Fruit fly (Drosophila melanogaster) whole organism, embryonic: ENCODE data around the gene Z600.

ENCODE experiments used
- BEAF-32 ChIP-seq: fragments of 200-800 bp; sonication (Bioruptor generic); optimal IDR thresholded peaks from 3 replicates; lab custom pipeline; 2017; ENCODE audit warnings: missing biosample characterization, missing genetic modification characterization, mild to moderate bottlenecking, moderate library complexity, missing genetic modification reagents
- CG12744 ChIP-seq: fragments of 200-800 bp; sonication (Bioruptor generic); optimal IDR thresholded peaks from 2 replicates; lab custom pipeline; 2016; ENCODE audit warnings: missing biosample characterization, missing genetic modification characterization
- CG15011 ChIP-seq: fragments of 200-800 bp; sonication (Bioruptor generic); optimal IDR thresholded peaks from 3 replicates; lab custom pipeline; 2018; ENCODE audit warnings: missing biosample characterization, mild to moderate bottlenecking, missing genetic modification characterization
- CG15073 ChIP-seq: fragments of 200-800 bp; sonication (Bioruptor generic); optimal IDR thresholded peaks from 2 replicates; lab custom pipeline; 2016; ENCODE audit warnings: missing biosample characterization, missing genetic modification characterization
- CG15696 ChIP-seq: fragments of 200-800 bp; sonication (Bioruptor generic); optimal IDR thresholded peaks from 2 replicates; lab custom pipeline; 2019; ENCODE audit warnings: missing biosample characterization, mild to moderate bottlenecking, missing genetic modification characterization, moderate library complexity
- CG1647 ChIP-seq: fragments of 200-800 bp; sonication (Bioruptor generic); optimal IDR thresholded peaks from 3 replicates; lab custom pipeline; 2016; ENCODE audit warnings: missing biosample characterization, missing genetic modification characterization
- CG17328 ChIP-seq: fragments of 200-800 bp; sonication (Bioruptor generic); IDR thresholded peaks from 2 replicates; pipeline ENCODE4 v1.3.6; 2022; ENCODE audit warnings: missing biosample characterization, missing genetic modification characterization
- CG17361 ChIP-seq: fragments of 200-800 bp; sonication (Bioruptor generic); IDR thresholded peaks from 3 replicates; pipeline ENCODE4 v1.3.6; 2022; ENCODE audit warnings: missing biosample characterization, missing genetic modification characterization
- CG31441 ChIP-seq: fragments of 200-800 bp; sonication (Bioruptor generic); IDR thresholded peaks from 2 replicates; pipeline ENCODE4 v1.3.6; 2022; ENCODE audit warnings: missing biosample characterization, missing genetic modification characterization
- CG33213 ChIP-seq: fragments of 200-800 bp; sonication (Bioruptor generic); optimal IDR thresholded peaks from 3 replicates; lab custom pipeline; 2016; ENCODE audit warnings: missing biosample characterization, missing genetic modification characterization
- CG4282 ChIP-seq: fragments of 200-800 bp; sonication (Bioruptor generic); optimal IDR thresholded peaks from 2 replicates; lab custom pipeline; 2016; ENCODE audit warnings: missing biosample characterization, missing genetic modification characterization
- CG6175 ChIP-seq: fragments of 200-800 bp; sonication (Bioruptor generic); IDR thresholded peaks from 3 replicates; pipeline ENCODE4 v1.3.6; 2022; ENCODE audit warnings: missing biosample characterization, missing genetic modification characterization
- CG6813 ChIP-seq: fragments of 200-800 bp; sonication (Bioruptor generic); optimal IDR thresholded peaks from 2 replicates; lab custom pipeline; 2017; ENCODE audit warnings: missing biosample characterization, missing genetic modification characterization, mild to moderate bottlenecking, moderate library complexity, missing genetic modification reagents
- CG6854 ChIP-seq: fragments of 200-800 bp; sonication (Bioruptor generic); optimal IDR thresholded peaks from 3 replicates; lab custom pipeline; 2017; ENCODE audit warnings: missing biosample characterization, mild to moderate bottlenecking, missing genetic modification characterization
- CG7271 ChIP-seq: fragments of 200-800 bp; sonication (Bioruptor generic); optimal IDR thresholded peaks from 2 replicates; lab custom pipeline; 2018; ENCODE audit warnings: missing biosample characterization, mild to moderate bottlenecking, missing genetic modification characterization, moderate library complexity
- CG9797 ChIP-seq: fragments of 200-800 bp; sonication (Bioruptor generic); optimal IDR thresholded peaks from 3 replicates; lab custom pipeline; 2018; ENCODE audit warnings: missing biosample characterization, mild to moderate bottlenecking, missing genetic modification characterization
- CG9932 ChIP-seq: fragments of 200-800 bp; sonication (Bioruptor generic); IDR thresholded peaks from 2 replicates; pipeline ENCODE4 v1.3.6; 2022; ENCODE audit warnings: missing biosample characterization, missing genetic modification characterization
- CkIIα-i1 ChIP-seq: fragments of 200-800 bp; sonication (Bioruptor generic); IDR thresholded peaks from 2 replicates; pipeline ENCODE4 v1.3.6; 2022; ENCODE audit warnings: missing biosample characterization, missing genetic modification characterization
- CoRest ChIP-seq: fragments of 200-800 bp; sonication (Bioruptor generic); optimal IDR thresholded peaks from 3 replicates; lab custom pipeline; 2018; ENCODE audit warnings: missing biosample characterization, mild to moderate bottlenecking, missing genetic modification characterization, moderate library complexity
- Ets65A ChIP-seq: fragments of 200-800 bp; sonication (Bioruptor generic); peaks from one replicate; lab custom pipeline; 2016; ENCODE audit warnings: missing biosample characterization, missing genetic modification characterization
- Jarid2 ChIP-seq: fragments of 200-800 bp; sonication (Bioruptor generic); optimal IDR thresholded peaks from 3 replicates; lab custom pipeline; 2017; ENCODE audit warnings: mild to moderate bottlenecking, missing biosample characterization, missing genetic modification reagents, missing genetic modification characterization
- Oaz ChIP-seq: fragments of 200-800 bp; sonication (Bioruptor generic); IDR thresholded peaks from 2 replicates; pipeline ENCODE4 v1.3.6; 2022; ENCODE audit warnings: missing biosample characterization, missing genetic modification characterization
- Stat92E ChIP-seq, 3 experiments: fragments of >200 bp in 2 of 3; fragments of 200-800 bp in 1 of 3; sonication (Bioruptor generic) in 1 of 3; optimal IDR thresholded peaks; 2 replicates each; lab custom pipeline; 2017 to 2019; ENCODE audit warnings: missing biosample characterization in 3 of 3, missing genetic modification characterization in 3 of 3, mild to moderate bottlenecking in 1 of 3, moderate library complexity in 1 of 3
- abd-A ChIP-seq: fragments of 200-800 bp; sonication (Bioruptor generic); optimal IDR thresholded peaks from 3 replicates; lab custom pipeline; 2019; ENCODE audit warnings: missing biosample characterization, mild to moderate bottlenecking, missing genetic modification characterization, moderate library complexity
- az2 ChIP-seq: fragments of 200-800 bp; sonication (Bioruptor generic); optimal IDR thresholded peaks from 3 replicates; lab custom pipeline; 2016; ENCODE audit warnings: missing biosample characterization, missing genetic modification characterization
- bbx ChIP-seq: fragments of 200-800 bp; sonication (Bioruptor generic); IDR thresholded peaks from 2 replicates; pipeline ENCODE4 v1.3.6; 2022; ENCODE audit warnings: missing biosample characterization, missing genetic modification characterization; ENCODE audit not compliant: partially characterized antibody
- ci ChIP-seq: fragments of 200-800 bp; sonication (Bioruptor generic); IDR thresholded peaks from 3 replicates; pipeline ENCODE4 v1.3.6; 2022; ENCODE audit warnings: missing biosample characterization, missing genetic modification characterization
- corto ChIP-seq: fragments of 200-800 bp; sonication (Bioruptor generic); optimal IDR thresholded peaks from 2 replicates; lab custom pipeline; 2016; ENCODE audit warnings: missing biosample characterization, mild to moderate bottlenecking, missing genetic modification characterization, moderate library complexity
- dan ChIP-seq: fragments of 200-800 bp; sonication (Bioruptor generic); IDR thresholded peaks from 2 replicates; pipeline ENCODE4 v1.3.6; 2022; ENCODE audit warnings: missing biosample characterization, missing genetic modification characterization
- dimm ChIP-seq: fragments of 200-800 bp; sonication (Bioruptor generic); IDR thresholded peaks from 2 replicates; pipeline ENCODE4 v1.3.6; 2022; ENCODE audit warnings: missing biosample characterization, missing genetic modification characterization
- dmrt99B ChIP-seq: fragments of 200-800 bp; sonication (Bioruptor generic); optimal IDR thresholded peaks from 2 replicates; lab custom pipeline; 2018; ENCODE audit warnings: missing biosample characterization, mild to moderate bottlenecking, missing genetic modification characterization, moderate library complexity
- emc ChIP-seq: fragments of 200-800 bp; sonication (Bioruptor generic); optimal IDR thresholded peaks from 2 replicates; lab custom pipeline; 2016; ENCODE audit warnings: missing biosample characterization, missing genetic modification characterization
- fd64A ChIP-seq: fragments of 200-800 bp; sonication (Bioruptor generic); optimal IDR thresholded peaks from 3 replicates; lab custom pipeline; 2018; ENCODE audit warnings: missing biosample characterization, mild to moderate bottlenecking, missing genetic modification characterization
- fd96Cb ChIP-seq: fragments of 200-800 bp; sonication (Bioruptor generic); optimal IDR thresholded peaks from 2 replicates; lab custom pipeline; 2018; ENCODE audit warnings: missing biosample characterization, mild to moderate bottlenecking, missing genetic modification characterization, moderate library complexity
- gt ChIP-seq: fragments of 200-800 bp; sonication (Bioruptor generic); IDR thresholded peaks from 2 replicates; pipeline ENCODE4 v1.3.6; 2022; ENCODE audit warnings: missing biosample characterization, missing genetic modification characterization
- ken ChIP-seq: fragments of 200-800 bp; sonication (Bioruptor generic); IDR thresholded peaks from 3 replicates; pipeline ENCODE4 v1.3.6; 2022; ENCODE audit warnings: missing biosample characterization, missing genetic modification characterization
- klu ChIP-seq: fragments of 200-800 bp; sonication (Bioruptor generic); IDR thresholded peaks from 2 replicates; pipeline ENCODE4 v1.3.6; 2022; ENCODE audit warnings: missing biosample characterization, missing genetic modification characterization
- lab ChIP-seq: fragments of 200-800 bp; sonication (Bioruptor generic); optimal IDR thresholded peaks from 3 replicates; lab custom pipeline; 2017; ENCODE audit warnings: missing biosample characterization, missing genetic modification characterization, mild to moderate bottlenecking, moderate library complexity, missing genetic modification reagents
- nmo ChIP-seq: fragments of 200-800 bp; sonication (Bioruptor generic); optimal IDR thresholded peaks from 2 replicates; lab custom pipeline; 2018; ENCODE audit warnings: missing biosample characterization, mild to moderate bottlenecking, missing genetic modification characterization, moderate library complexity
- phol ChIP-seq: fragments of 200-800 bp; sonication (Bioruptor generic); optimal IDR thresholded peaks from 3 replicates; lab custom pipeline; 2018; ENCODE audit warnings: missing biosample characterization, mild to moderate bottlenecking, missing genetic modification characterization, moderate library complexity
- prd ChIP-seq, 3 experiments: fragments of >200 bp in 2 of 3; fragments of 200-800 bp in 1 of 3; sonication (Bioruptor generic) in 1 of 3; optimal IDR thresholded peaks in 2 of 3; IDR thresholded peaks in 1 of 3; 2 replicates in 2 of 3; 3 replicates in 1 of 3; pipeline versions ENCODE4 v1.3.6 to Lab custom; 2017 to 2022; ENCODE audit warnings: missing biosample characterization in 1 of 3, missing genetic modification characterization in 1 of 3
- sima ChIP-seq: fragments of 200-800 bp; sonication (Bioruptor generic); optimal IDR thresholded peaks from 2 replicates; lab custom pipeline; 2016; ENCODE audit warnings: missing biosample characterization, missing genetic modification characterization
- sr ChIP-seq: fragments of 200-800 bp; sonication (Bioruptor generic); IDR thresholded peaks from 3 replicates; pipeline ENCODE4 v1.3.6; 2022; ENCODE audit warnings: missing biosample characterization, missing genetic modification characterization
- sug ChIP-seq: fragments of 200-800 bp; optimal IDR thresholded peaks from 2 replicates; lab custom pipeline; 2019; ENCODE audit warnings: missing biosample characterization, mild to moderate bottlenecking, missing genetic modification characterization, moderate library complexity
- tap ChIP-seq: fragments of 200-800 bp; optimal IDR thresholded peaks from 3 replicates; lab custom pipeline; 2019; ENCODE audit warnings: missing biosample characterization, mild to moderate bottlenecking, missing genetic modification characterization, moderate library complexity
- ttk ChIP-seq: fragments of 200-800 bp; sonication (Bioruptor generic); IDR thresholded peaks from 2 replicates; pipeline ENCODE4 v2.1.2; 2022; ENCODE audit warnings: missing biosample characterization, missing genetic modification characterization
- zf30C ChIP-seq: fragments of 200-800 bp; sonication (Bioruptor generic); optimal IDR thresholded peaks from 3 replicates; lab custom pipeline; 2018; ENCODE audit warnings: missing biosample characterization, mild to moderate bottlenecking, missing genetic modification characterization
- zfh1 ChIP-seq: fragments of 200-800 bp; sonication (Bioruptor generic); IDR thresholded peaks from 3 replicates; pipeline ENCODE4 v1.3.6; 2022; ENCODE audit warnings: missing biosample characterization, missing genetic modification characterization

The Z600 gene

dm6 chr3L:15534274-15535227, 25.7 kb downstream of the Z600 start (continued):
- TF ChIP-seq klu (no peak), CG12744 (GFP tag; lab: Kevin White, UChicago) (no peak), fd96Cb (tag; lab: Kevin White, UChicago) (peak; percentile 57), nmo (peak; percentile 80), dan (no peak), CkIIα-i1 (no peak), Oaz (no peak), zfh1 (GFP tag; lab: Robert Waterston, UW) (0 out of 3 replicates have a peak, but pooled peaks have one; percentile 7), CG15073 (no peak), CG15696 (tag; lab: Kevin White, UChicago) (peak; percentile 38), CG6854 (GFP tag; lab: Kevin White, UChicago) (peak; percentile 27), zf30C (GFP tag; lab: Kevin White, UChicago) (no peak), az2 (GFP tag; lab: Kevin White, UChicago) (peak; percentile 65), CG6813 (GFP tag; lab: Kevin White, UChicago) (no peak), CG17361 (GFP tag; lab: Robert Waterston, UW) (peak; percentile 90), Jarid2 (no peak), CG31441 (GFP tag; lab: Robert Waterston, UW) (peak; percentile 59; the same call in 1 of the 2 replicates), CoRest (peak; percentile 87), BEAF-32 (no peak), sr (GFP tag; lab: Robert Waterston, UW) (no peak), ttk (GFP tag; lab: Robert Waterston, UW) (no peak), CG6175 (0 out of 3 replicates have a peak, but pooled peaks have one; percentile 14), ci (peak; percentile 61; the same call in 2 of the 3 replicates), ken (GFP tag; lab: Robert Waterston, UW) (0 out of 3 replicates have a peak, but pooled peaks have one; percentile 38), CG33213 (GFP tag; lab: Kevin White, UChicago) (no peak), CG15011 (GFP tag; lab: Kevin White, UChicago) (peak; percentile 57), emc (GFP tag; lab: Kevin White, UChicago) (no peak), CG7271 (tag; lab: Kevin White, UChicago) (no peak), fd64A (no peak), lab (GFP tag; lab: Kevin White, UChicago) (peak; percentile 20), Stat92E (GFP tag; optimal IDR thresholded peaks at IDR 0.05; lab: Kevin White, UChicago) (no peak), prd (optimal IDR thresholded peaks at IDR 0.05; lab: Kevin White, UChicago) (no peak), prd (GFP tag; IDR thresholded peaks at IDR 0.05; lab: Robert Waterston, UW) (peak; percentile 58), phol (tag; lab: Kevin White, UChicago) (peak; percentile 66), CG4282 (GFP tag; lab: Kevin White, UChicago) (no peak), CG17328 (GFP tag; lab: Robert Waterston, UW) (0 out of 2 replicates have a peak, but pooled peaks have one; percentile 55), dmrt99B (tag; lab: Kevin White, UChicago) (peak; percentile 63), dimm (GFP tag; lab: Robert Waterston, UW) (no peak), corto (no peak), sima (no peak), CG9932 (peak; percentile 66), Ets65A (peak; percentile 93), tap (tag; lab: Kevin White, UChicago) (no peak), gt (GFP tag; lab: Robert Waterston, UW) (no peak), sug (peak; percentile 37), CG9797 (GFP tag; lab: Kevin White, UChicago) (no peak), CG1647 (GFP tag; lab: Kevin White, UChicago) (peak; percentile 40), abd-A (tag; lab: Kevin White, UChicago) (peak; percentile 28), bbx (GFP tag; lab: Robert Waterston, UW) (no peak)
